Worm (Caenorhabditis elegans): ENCODE data around the gene seld-1.

The seld-1 gene

ce11 chrIV:13508924-13509323, 3.7 kb downstream of the seld-1 start, which contains the start of gene afmd-2:
TSS of gene afmd-2 (plus strand) at chrIV:13509224.
- TF ChIP-seq hmg-4 (GFP tag; optimal IDR thresholded peaks at IDR 0.05): no peak
- no peak for TF ChIP-seq tra-4 (tag; optimal IDR thresholded peaks at IDR 0.05)
- TF ChIP-seq hmbx-1 (tag; optimal IDR thresholded peaks at IDR 0.05): no peak
- TF ChIP-seq F13C5.2 (tag; optimal IDR thresholded peaks at IDR 0.05): no peak
- no peak for TF ChIP-seq ets-7 (tag; optimal IDR thresholded peaks at IDR 0.05)
- TF ChIP-seq tbx-11 (GFP tag; IDR thresholded peaks at IDR 0.05): no peak
- no peak for TF ChIP-seq pes-1 (GFP tag; IDR thresholded peaks at IDR 0.05)
- no peak for TF ChIP-seq scrt-1 (GFP tag; IDR thresholded peaks at IDR 0.05)
- TF ChIP-seq flt-1 (GFP tag; IDR thresholded peaks at IDR 0.05): no peak
- no peak for TF ChIP-seq tbx-37 (GFP tag; conservative IDR thresholded peaks at IDR 0.05)
- TF ChIP-seq B0310.2 (tag; optimal IDR thresholded peaks at IDR 0.05): no peak
- TF ChIP-seq hnd-1 (tag; optimal IDR thresholded peaks at IDR 0.05): no peak
- no peak for TF ChIP-seq ceh-36 (tag; optimal IDR thresholded peaks at IDR 0.05)
- no peak for TF ChIP-seq ama-1 (optimal IDR thresholded peaks at IDR 0.05)
- TF ChIP-seq ceh-13 (GFP tag; optimal IDR thresholded peaks at IDR 0.05): no peak
- TF ChIP-seq sea-1 (GFP tag; conservative IDR thresholded peaks at IDR 0.05): no peak
- no peak for TF ChIP-seq aly-1 (tag; optimal IDR thresholded peaks at IDR 0.05)

ce11 chrIV:13510049-13510448, 4.8 kb downstream of the seld-1 start:
- no peak for TF ChIP-seq ets-7 (tag; optimal IDR thresholded peaks at IDR 0.05)
- no peak for TF ChIP-seq ama-1 (optimal IDR thresholded peaks at IDR 0.05)
- no peak for TF ChIP-seq flt-1 (GFP tag; IDR thresholded peaks at IDR 0.05)
- TF ChIP-seq hmbx-1 (tag; optimal IDR thresholded peaks at IDR 0.05): no peak
- no peak for TF ChIP-seq hmg-4 (GFP tag; optimal IDR thresholded peaks at IDR 0.05)
- no peak for TF ChIP-seq ceh-36 (tag; optimal IDR thresholded peaks at IDR 0.05)
- TF ChIP-seq sea-1 (GFP tag; conservative IDR thresholded peaks at IDR 0.05): no peak
- no peak for TF ChIP-seq tbx-37 (GFP tag; conservative IDR thresholded peaks at IDR 0.05)

- TF ChIP-seq ceh-36 (tag; optimal IDR thresholded peaks at IDR 0.05): no peak
- TF ChIP-seq F13C5.2 (tag; optimal IDR thresholded peaks at IDR 0.05): no peak
- TF ChIP-seq ama-1 (optimal IDR thresholded peaks at IDR 0.05): no peak
- TF ChIP-seq tra-4 (tag; optimal IDR thresholded peaks at IDR 0.05): no peak
- no peak for TF ChIP-seq B0310.2 (tag; optimal IDR thresholded peaks at IDR 0.05)
- TF ChIP-seq scrt-1 (GFP tag; IDR thresholded peaks at IDR 0.05): no peak
- TF ChIP-seq hmg-4 (GFP tag; optimal IDR thresholded peaks at IDR 0.05): no peak
- no peak for TF ChIP-seq pes-1 (GFP tag; IDR thresholded peaks at IDR 0.05)
- TF ChIP-seq ets-7 (tag; optimal IDR thresholded peaks at IDR 0.05): no peak
- no peak for TF ChIP-seq tbx-11 (GFP tag; IDR thresholded peaks at IDR 0.05)
- no peak for TF ChIP-seq hmbx-1 (tag; optimal IDR thresholded peaks at IDR 0.05)
These were observed 6.9 kb downstream of the seld-1 start, which contains the start of gene puf-3 for ce11 chrIV:13512112-13512569. TSS of gene puf-3 (minus strand) at chrIV:13512162.

- no peak for TF ChIP-seq pes-1 (GFP tag; IDR thresholded peaks at IDR 0.05)
These were observed 7.8 kb downstream of the seld-1 start for ce11 chrIV:13513010-13513409.

ce11 chrIV:13521785-13522184, 16.5 kb downstream of the seld-1 start, which contains the start of gene dcap-2:
TSS of gene dcap-2 (minus strand) at chrIV:13521870.
- TF ChIP-seq aly-1 (tag; optimal IDR thresholded peaks at IDR 0.05) (no peak), ceh-36 (tag; optimal IDR thresholded peaks at IDR 0.05) (no peak), sea-1 (GFP tag; conservative IDR thresholded peaks at IDR 0.05) (no peak), scrt-1 (GFP tag; IDR thresholded peaks at IDR 0.05) (no peak), tbx-11 (GFP tag; IDR thresholded peaks at IDR 0.05) (no peak), tra-4 (tag; optimal IDR thresholded peaks at IDR 0.05) (no peak), pes-1 (GFP tag; IDR thresholded peaks at IDR 0.05) (no peak)

- TF ChIP-seq F13C5.2 (tag; optimal IDR thresholded peaks at IDR 0.05): no peak
- TF ChIP-seq ceh-36 (tag; optimal IDR thresholded peaks at IDR 0.05): no peak
- TF ChIP-seq hnd-1 (tag; optimal IDR thresholded peaks at IDR 0.05): no peak
- TF ChIP-seq sea-1 (GFP tag; conservative IDR thresholded peaks at IDR 0.05): no peak
- no peak for TF ChIP-seq scrt-1 (GFP tag; IDR thresholded peaks at IDR 0.05)
- no peak for TF ChIP-seq hmbx-1 (tag; optimal IDR thresholded peaks at IDR 0.05)
- TF ChIP-seq ets-7 (tag; optimal IDR thresholded peaks at IDR 0.05): no peak
- TF ChIP-seq tbx-11 (GFP tag; IDR thresholded peaks at IDR 0.05): no peak
- no peak for TF ChIP-seq tbx-37 (GFP tag; conservative IDR thresholded peaks at IDR 0.05)
- no peak for TF ChIP-seq tra-4 (tag; optimal IDR thresholded peaks at IDR 0.05)
- TF ChIP-seq aly-1 (tag; optimal IDR thresholded peaks at IDR 0.05): no peak
- TF ChIP-seq ceh-13 (GFP tag; optimal IDR thresholded peaks at IDR 0.05): no peak
- no peak for TF ChIP-seq ama-1 (optimal IDR thresholded peaks at IDR 0.05)
- no peak for TF ChIP-seq flt-1 (GFP tag; IDR thresholded peaks at IDR 0.05)
- no peak for TF ChIP-seq hmg-4 (GFP tag; optimal IDR thresholded peaks at IDR 0.05)
- TF ChIP-seq pes-1 (GFP tag; IDR thresholded peaks at IDR 0.05): no peak
- no peak for TF ChIP-seq B0310.2 (tag; optimal IDR thresholded peaks at IDR 0.05)
These were observed 20.0 kb downstream of the seld-1 start for ce11 chrIV:13525223-13525622.

- TF ChIP-seq sea-1 (GFP tag; conservative IDR thresholded peaks at IDR 0.05) (no peak), tbx-37 (GFP tag; conservative IDR thresholded peaks at IDR 0.05) (no peak), hnd-1 (tag; optimal IDR thresholded peaks at IDR 0.05) (no peak), tra-4 (tag; optimal IDR thresholded peaks at IDR 0.05) (no peak), ets-7 (tag; optimal IDR thresholded peaks at IDR 0.05) (no peak), hmg-4 (GFP tag; optimal IDR thresholded peaks at IDR 0.05) (no peak), tbx-11 (GFP tag; IDR thresholded peaks at IDR 0.05) (no peak), pes-1 (GFP tag; IDR thresholded peaks at IDR 0.05) (no peak), flt-1 (GFP tag; IDR thresholded peaks at IDR 0.05) (no peak), B0310.2 (tag; optimal IDR thresholded peaks at IDR 0.05) (no peak), ceh-36 (tag; optimal IDR thresholded peaks at IDR 0.05) (no peak), F13C5.2 (tag; optimal IDR thresholded peaks at IDR 0.05) (no peak), aly-1 (tag; optimal IDR thresholded peaks at IDR 0.05) (no peak), ama-1 (optimal IDR thresholded peaks at IDR 0.05) (no peak), scrt-1 (GFP tag; IDR thresholded peaks at IDR 0.05) (no peak), hmbx-1 (tag; optimal IDR thresholded peaks at IDR 0.05) (no peak), ceh-13 (GFP tag; optimal IDR thresholded peaks at IDR 0.05) (no peak)
These were observed 33.7 kb downstream of the seld-1 start for ce11 chrIV:13538901-13539300.

ce11 chrIV:13540165-13540564, 34.9 kb downstream of the seld-1 start, which contains the start of gene rsd-2:
TSS of gene rsd-2 (minus strand) at chrIV:13540265.
- TF ChIP-seq flt-1 (GFP tag; IDR thresholded peaks at IDR 0.05) (no peak), sea-1 (GFP tag; conservative IDR thresholded peaks at IDR 0.05) (no peak), ets-7 (tag; optimal IDR thresholded peaks at IDR 0.05) (no peak), hmg-4 (GFP tag; optimal IDR thresholded peaks at IDR 0.05) (no peak), tbx-11 (GFP tag; IDR thresholded peaks at IDR 0.05) (no peak), ceh-36 (tag; optimal IDR thresholded peaks at IDR 0.05) (no peak), aly-1 (tag; optimal IDR thresholded peaks at IDR 0.05) (no peak), scrt-1 (GFP tag; IDR thresholded peaks at IDR 0.05) (no peak), ceh-13 (GFP tag; optimal IDR thresholded peaks at IDR 0.05) (no peak), B0310.2 (tag; optimal IDR thresholded peaks at IDR 0.05) (no peak), tra-4 (tag; optimal IDR thresholded peaks at IDR 0.05) (no peak), ama-1 (optimal IDR thresholded peaks at IDR 0.05) (no peak), hmbx-1 (tag; optimal IDR thresholded peaks at IDR 0.05) (no peak), F13C5.2 (tag; optimal IDR thresholded peaks at IDR 0.05) (no peak), hnd-1 (tag; optimal IDR thresholded peaks at IDR 0.05) (no peak), tbx-37 (GFP tag; conservative IDR thresholded peaks at IDR 0.05) (no peak), pes-1 (GFP tag; IDR thresholded peaks at IDR 0.05) (no peak)
